Fruit fly (Drosophila melanogaster): ENCODE results near the gene yem.

yem gene

dm6 chr3R:29089662-29090007, 33.0 kb downstream of the yem start (continued):
- TF ChIP-seq Mes4 (GFP tag; optimal IDR thresholded peaks at IDR 0.05) (no peak), Rx (GFP tag; IDR thresholded peaks at IDR 0.05) (no peak), sug (tag; optimal IDR thresholded peaks at IDR 0.05) (no peak), Lpt (GFP tag; optimal IDR thresholded peaks at IDR 0.05) (no peak), CG16863 (GFP tag; optimal IDR thresholded peaks at IDR 0.05) (no peak), pan (optimal IDR thresholded peaks at IDR 0.05) (no peak), pan (GFP tag; optimal IDR thresholded peaks at IDR 0.05 in 1 of 2, IDR thresholded peaks at IDR 0.05 in 1 of 2) (no peak), CG9932 (GFP tag; IDR thresholded peaks at IDR 0.05) (no peak), eyg (GFP tag; optimal IDR thresholded peaks at IDR 0.05) (peak; percentile 39), pum (GFP tag; optimal IDR thresholded peaks at IDR 0.05) (peak; percentile 0), Xrp1 (GFP tag; IDR thresholded peaks at IDR 0.05) (peak; percentile 71), Ets65A (GFP tag) (no peak), CG6791 (GFP tag; IDR thresholded peaks at IDR 0.05; ENCODE audit: partially characterized antibody) (no peak), HmgD (GFP tag; optimal IDR thresholded peaks at IDR 0.05) (no peak), Mrtf (GFP tag; IDR thresholded peaks at IDR 0.05) (peak; percentile 59; the same call in 2 of the 3 replicates), Ssrp (tag; optimal IDR thresholded peaks at IDR 0.05) (no peak), CG3726 (GFP tag; IDR thresholded peaks at IDR 0.05) (no peak), caup (GFP tag; optimal IDR thresholded peaks at IDR 0.05; ENCODE audit: severe bottlenecking) (peak; percentile 29), CG17361 (GFP tag; IDR thresholded peaks at IDR 0.05) (peak; percentile 52; the same call in 1 of the 3 replicates), CG4820 (GFP tag; optimal IDR thresholded peaks at IDR 0.05) (peak; percentile 24), da (GFP tag; optimal IDR thresholded peaks at IDR 0.05) (no peak), crp (GFP tag; optimal IDR thresholded peaks at IDR 0.05) (no peak), cato (GFP tag; optimal IDR thresholded peaks at IDR 0.05; ENCODE audit: borderline replicate concordance) (no peak), MBD-R2 (GFP tag; IDR thresholded peaks at IDR 0.05) (no peak), fd3F (GFP tag; optimal IDR thresholded peaks at IDR 0.05) (no peak), Elba2 (GFP tag; optimal IDR thresholded peaks at IDR 0.05) (no peak), klu (GFP tag; IDR thresholded peaks at IDR 0.05) (peak; percentile 57; the same call in 1 of the 2 replicates), CG17385 (GFP tag; optimal IDR thresholded peaks at IDR 0.05) (no peak), danr (GFP tag; IDR thresholded peaks at IDR 0.05) (0 out of 2 replicates have a peak, but pooled peaks have one; percentile 30), Opbp (GFP tag; IDR thresholded peaks at IDR 0.05; ENCODE audit: partially characterized antibody) (no peak), wek (GFP tag; optimal IDR thresholded peaks at IDR 0.05) (no peak), dm (GFP tag; optimal IDR thresholded peaks at IDR 0.05) (no peak), CHES-1-like (GFP tag; optimal IDR thresholded peaks at IDR 0.05) (no peak), CG18262 (tag; optimal IDR thresholded peaks at IDR 0.05) (peak; percentile 52), luna (GFP tag; optimal IDR thresholded peaks at IDR 0.05) (no peak), Hey (tag; optimal IDR thresholded peaks at IDR 0.05) (no peak), unpg (GFP tag; optimal IDR thresholded peaks at IDR 0.05) (no peak), Hand (GFP tag; optimal IDR thresholded peaks at IDR 0.05) (no peak), CG11085 (GFP tag; IDR thresholded peaks at IDR 0.05) (peak; percentile 26; the same call in 1 of the 2 replicates), Pdp1 (GFP tag; optimal IDR thresholded peaks at IDR 0.05) (peak in 1 of 2 experiments; percentile 4), jumu (GFP tag; optimal IDR thresholded peaks at IDR 0.05) (peak; percentile 47), Antp (GFP tag; optimal IDR thresholded peaks at IDR 0.05) (no peak), Kr (GFP tag; optimal IDR thresholded peaks at IDR 0.05) (no peak), dmrt11E (tag; optimal IDR thresholded peaks at IDR 0.05) (no peak), Aef1 (GFP tag; IDR thresholded peaks at IDR 0.05) (peak; percentile 45; the same call in 1 of the 3 replicates), CG14050 (GFP tag; IDR thresholded peaks at IDR 0.05) (0 out of 3 replicates have a peak, but pooled peaks have one; percentile 10), Dad (GFP tag; optimal IDR thresholded peaks at IDR 0.05) (no peak), Dbx (GFP tag; IDR thresholded peaks at IDR 0.05) (0 out of 3 replicates have a peak, but pooled peaks have one; percentile 21), CG17186 (GFP tag; optimal IDR thresholded peaks at IDR 0.05) (no peak), CG4360 (GFP tag; IDR thresholded peaks at IDR 0.05) (no peak), CG8281 (tag; optimal IDR thresholded peaks at IDR 0.05) (no peak), ci (GFP tag; IDR thresholded peaks at IDR 0.05) (no peak)

Measured in whole organism, embryonic.